Worm (Caenorhabditis elegans) whole organism, mixed stage, embryonic: ENCODE measurements around the gene Y51H7BR.8.

Experiments
- ceh-43 ChIP-seq: fragments of 200-800 bp; sonication (Bioruptor generic); optimal IDR thresholded peaks from 2 replicates; lab custom pipeline; 2018; ENCODE audit warnings: mild to moderate bottlenecking, missing genetic modification characterization, moderate library complexity, missing compliant biosample characterization
- ces-1 ChIP-seq: fragments of 150-350 bp; optimal IDR thresholded peaks from 2 replicates; lab custom pipeline; 2014; ENCODE audit warnings: missing biosample characterization, missing genetic modification reagents, missing genetic modification characterization
- drap-1 ChIP-seq: fragments of 200-800 bp; sonication (Bioruptor generic); optimal IDR thresholded peaks from 3 replicates; lab custom pipeline; 2018; ENCODE audit warnings: mild to moderate bottlenecking, missing genetic modification characterization, missing compliant biosample characterization
- elt-1 ChIP-seq: sonication (generic microtip); optimal IDR thresholded peaks from 2 replicates; lab custom pipeline; 2017; ENCODE audit warnings: missing genetic modification characterization, mild to moderate bottlenecking, missing compliant biosample characterization, antibody characterized with exemption, moderate library complexity, borderline replicate concordance; ENCODE audit not compliant: insufficient read depth
- elt-3 ChIP-seq: fragments of 150-350 bp; optimal IDR thresholded peaks from 2 replicates; lab custom pipeline; 2014; ENCODE audit warnings: missing biosample characterization, missing genetic modification characterization
- nhr-12 ChIP-seq: fragments of 150-350 bp; optimal IDR thresholded peaks from 2 replicates; lab custom pipeline; 2014; ENCODE audit warnings: missing biosample characterization, missing genetic modification characterization
- nhr-237 ChIP-seq: fragments of 150-350 bp; optimal IDR thresholded peaks from 2 replicates; lab custom pipeline; 2014; ENCODE audit warnings: missing biosample characterization, missing genetic modification characterization
- nhr-28 ChIP-seq: fragments of 150-350 bp; optimal IDR thresholded peaks from 2 replicates; lab custom pipeline; 2014; ENCODE audit warnings: missing biosample characterization, missing genetic modification characterization
- nhr-76 ChIP-seq: sonication (generic microtip); optimal IDR thresholded peaks from 2 replicates; lab custom pipeline; 2017; ENCODE audit warnings: missing biosample characterization, missing genetic modification characterization
- sptf-1 ChIP-seq: sonication (generic microtip); optimal IDR thresholded peaks from 2 replicates; lab custom pipeline; 2017; ENCODE audit warnings: mild to moderate bottlenecking, missing genetic modification characterization, moderate library complexity, missing compliant biosample characterization
- unc-39 ChIP-seq: fragments of 150-350 bp; optimal IDR thresholded peaks from 2 replicates; lab custom pipeline; 2014; ENCODE audit warnings: missing biosample characterization, missing genetic modification characterization
- unc-62 ChIP-seq: fragments of 150-350 bp; optimal IDR thresholded peaks from 2 replicates; lab custom pipeline; 2014; ENCODE audit warnings: missing biosample characterization, missing genetic modification reagents, missing genetic modification characterization
- ztf-11 ChIP-seq: fragments of 150-350 bp; optimal IDR thresholded peaks from 2 replicates; lab custom pipeline; 2014; ENCODE audit warnings: missing biosample characterization, missing genetic modification characterization

ce11 chrII:1529057-1529456 lies 10.0 kb downstream of the Y51H7BR.8 start, which contains the start of gene Y51H7BR.4:
- TF ChIP-seq nhr-28 = no peak
- no peak for TF ChIP-seq unc-39 (tag; lab: Kevin White, UChicago)
- TF ChIP-seq nhr-12 (tag; lab: Kevin White, UChicago) = no peak
- no peak for TF ChIP-seq elt-1
- no peak for TF ChIP-seq sptf-1 (tag; lab: Kevin White, UChicago)
- no peak for TF ChIP-seq ztf-11 (tag; lab: Kevin White, UChicago)
- no peak for TF ChIP-seq nhr-237 (tag; lab: Kevin White, UChicago)
- no peak for TF ChIP-seq unc-62
- no peak for TF ChIP-seq ces-1 (GFP tag; lab: Kevin White, UChicago)
- no peak for TF ChIP-seq ceh-43 (GFP tag; lab: Kevin White, UChicago)
- TF ChIP-seq nhr-76 (tag; lab: Kevin White, UChicago) = no peak
- no peak for TF ChIP-seq elt-3
- no peak for TF ChIP-seq drap-1
